Worm (Caenorhabditis elegans): ENCODE data around the gene psmd-9.

DNA sequence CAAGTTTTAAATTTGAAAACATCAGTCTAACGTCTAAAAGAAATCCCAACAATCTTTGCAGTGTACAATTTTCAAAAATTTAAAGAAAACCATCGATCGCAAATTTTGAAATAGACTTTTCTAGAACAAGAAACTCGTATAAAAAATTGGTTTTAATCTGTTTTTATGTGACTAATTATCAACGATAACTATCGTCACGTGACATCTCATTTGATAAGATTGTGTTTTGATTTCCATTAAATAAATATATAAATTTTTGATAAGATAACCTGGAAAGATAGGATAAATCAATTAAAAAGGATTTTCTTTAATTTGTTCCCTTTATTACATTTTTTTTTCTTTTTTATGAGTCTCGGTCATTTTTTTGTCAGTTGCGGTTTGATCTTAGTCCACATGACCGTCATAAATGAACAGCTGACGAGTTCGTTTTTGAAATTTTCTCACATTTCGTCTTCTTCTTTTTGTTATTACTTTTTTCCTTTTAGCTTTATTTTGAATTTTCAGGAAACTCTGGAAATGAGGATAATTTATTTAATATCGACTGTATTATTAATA is 7.8 kb downstream of the psmd-9 start, which contains the start of gene asm-1:
- TF ChIP-seq unc-62 (GFP tag; optimal IDR thresholded peaks at IDR 0.05) (no peak), R02D3.7 (tag; optimal IDR thresholded peaks at IDR 0.05) (no peak), lsy-2 (tag; optimal IDR thresholded peaks at IDR 0.05) (no peak), nhr-10 (tag; optimal IDR thresholded peaks at IDR 0.05) (no peak), lin-13 (GFP tag; optimal IDR thresholded peaks at IDR 0.05) (no peak), mab-5 (tag; optimal IDR thresholded peaks at IDR 0.05) (no peak), ceh-16 (tag; optimal IDR thresholded peaks at IDR 0.05) (no peak), nhr-12 (tag; optimal IDR thresholded peaks at IDR 0.05) (no peak), nhr-11 (tag; optimal IDR thresholded peaks at IDR 0.05) (no peak), ZK546.5 (tag; optimal IDR thresholded peaks at IDR 0.05) (no peak), nhr-77 (tag; optimal IDR thresholded peaks at IDR 0.05) (no peak), snpc-4 (tag; optimal IDR thresholded peaks at IDR 0.05) (no peak), ztf-4 (tag; optimal IDR thresholded peaks at IDR 0.05) (no peak), ama-1 (optimal IDR thresholded peaks at IDR 0.05) (no peak)

Measured in whole organism, L2 larva.